Worm (Caenorhabditis elegans) whole organism, young adult: ENCODE results near the gene F43G6.16.

Experiments used
- B0035.1 ChIP-seq: sonication (generic microtip); optimal IDR thresholded peaks from 2 replicates; lab custom pipeline; 2016; ENCODE audit warnings: missing genetic modification characterization, mild to moderate bottlenecking, missing compliant biosample characterization, missing genotype, missing genetic modification reagents
- B0261.1 ChIP-seq: sonication (generic microtip); optimal IDR thresholded peaks from 2 replicates; lab custom pipeline; 2016; ENCODE audit warnings: mild to moderate bottlenecking, missing genetic modification characterization, moderate library complexity, missing compliant biosample characterization
- F22D6.2 ChIP-seq: sonication (generic microtip); optimal IDR thresholded peaks from 2 replicates; lab custom pipeline; 2016; ENCODE audit warnings: mild to moderate bottlenecking, missing genetic modification characterization, missing compliant biosample characterization
- F23B12.7 ChIP-seq: sonication (generic microtip); optimal IDR thresholded peaks from 2 replicates; lab custom pipeline; 2017; ENCODE audit warnings: missing genetic modification characterization, mild to moderate bottlenecking, missing compliant biosample characterization, antibody characterized with exemption, moderate library complexity; ENCODE audit not compliant: insufficient read depth
- Y56A3A.18 ChIP-seq: fragments of 200-800 bp; sonication (Bioruptor generic); IDR thresholded peaks from 2 replicates; pipeline ENCODE4 v1.3.6; 2022; ENCODE audit warnings: missing genetic modification reagents, missing genetic modification characterization, missing compliant biosample characterization
- Y79H2A.3 ChIP-seq: fragments of 200-800 bp; sonication (Bioruptor generic); conservative IDR thresholded peaks from 2 replicates; pipeline ENCODE4 v1.3.6; 2022; ENCODE audit warnings: missing genetic modification reagents, missing genetic modification characterization, missing compliant biosample characterization
- Y95B8A.8 ChIP-seq: fragments of 200-800 bp; sonication (Bioruptor generic); IDR thresholded peaks from 2 replicates; pipeline ENCODE4 v1.3.6; 2022; ENCODE audit warnings: missing genetic modification reagents, missing genetic modification characterization, missing compliant biosample characterization
- ama-1 ChIP-seq, 3 experiments: fragments of 150-350 bp in 1 of 3; sonication (generic microtip) in 2 of 3; optimal IDR thresholded peaks; 2 replicates each; lab custom pipeline; 2014 to 2018; ENCODE audit warnings: missing biosample characterization in 2 of 3, missing genetic modification characterization in 2 of 3, missing genetic modification reagents in 2 of 3
- aptf-2 ChIP-seq: fragments of 200-800 bp; sonication (Bioruptor generic); conservative IDR thresholded peaks from 2 replicates; pipeline ENCODE4 v1.3.6; 2022; ENCODE audit warnings: missing genetic modification reagents, missing genetic modification characterization, missing compliant biosample characterization
- bed-1 ChIP-seq: fragments of 200-800 bp; sonication (Bioruptor generic); IDR thresholded peaks from 2 replicates; pipeline ENCODE4 v1.3.6; 2022; ENCODE audit warnings: missing genetic modification reagents, missing genetic modification characterization, missing compliant biosample characterization
- cebp-1 ChIP-seq, 2 experiments: fragments of 200-800 bp in 1 of 2; sonication (Bioruptor generic) in 1 of 2; sonication (generic microtip) in 1 of 2; IDR thresholded peaks in 1 of 2; optimal IDR thresholded peaks in 1 of 2; 2 replicates each; pipeline versions ENCODE4 v1.3.6 to Lab custom; 2017 to 2022; ENCODE audit warnings: missing compliant biosample characterization in 2 of 2, missing genetic modification characterization in 2 of 2, mild to moderate bottlenecking in 1 of 2, missing genetic modification reagents in 1 of 2, moderate library complexity in 1 of 2
- cebp-2 ChIP-seq: fragments of 200-800 bp; sonication (Bioruptor generic); IDR thresholded peaks from 2 replicates; pipeline ENCODE4 v1.3.6; 2022; ENCODE audit warnings: missing genetic modification characterization, missing compliant biosample characterization
- ceh-40 ChIP-seq: fragments of 200-800 bp; sonication (Bioruptor generic); IDR thresholded peaks from 2 replicates; pipeline ENCODE4 v1.3.6; 2022; ENCODE audit warnings: missing genetic modification characterization, missing compliant biosample characterization
- dox-1 ChIP-seq: fragments of 200-800 bp; sonication (Bioruptor generic); IDR thresholded peaks from 2 replicates; pipeline ENCODE4 v1.3.6; 2022; ENCODE audit warnings: missing genetic modification reagents, missing genetic modification characterization, missing compliant biosample characterization
- egl-18 ChIP-seq: fragments of 200-800 bp; sonication (Bioruptor generic); IDR thresholded peaks from 2 replicates; pipeline ENCODE4 v1.3.6; 2022; ENCODE audit warnings: missing genetic modification reagents, missing genetic modification characterization, missing compliant biosample characterization
- egl-44 ChIP-seq: fragments of 200-800 bp; sonication (Bioruptor generic); IDR thresholded peaks from 2 replicates; pipeline ENCODE4 v1.3.6; 2022; ENCODE audit warnings: missing genetic modification reagents, missing genetic modification characterization, missing compliant biosample characterization
- fkh-3 ChIP-seq: sonication (generic microtip); optimal IDR thresholded peaks from 2 replicates; lab custom pipeline; 2016; ENCODE audit warnings: mild to moderate bottlenecking, missing genetic modification characterization, missing compliant biosample characterization
- gei-17 ChIP-seq: fragments of 200-800 bp; sonication (Bioruptor generic); optimal IDR thresholded peaks from 2 replicates; lab custom pipeline; 2018; ENCODE audit warnings: mild to moderate bottlenecking, missing genetic modification characterization, missing compliant biosample characterization
- hlh-26 ChIP-seq: fragments of 200-800 bp; sonication (Bioruptor generic); conservative IDR thresholded peaks from 2 replicates; pipeline ENCODE4 v1.3.6; 2022; ENCODE audit warnings: missing genetic modification reagents, missing genetic modification characterization, missing compliant biosample characterization
- hsf-1 ChIP-seq: fragments of 200-800 bp; sonication (Bioruptor generic); IDR thresholded peaks from 2 replicates; pipeline ENCODE4 v1.3.6; 2022; ENCODE audit warnings: missing genetic modification reagents, missing genetic modification characterization, missing compliant biosample characterization
- lin-35 ChIP-seq, 3 experiments: fragments of 150-350 bp in 2 of 3; sonication (generic microtip) in 1 of 3; optimal IDR thresholded peaks; 2 replicates each; lab custom pipeline; 2014 to 2018; ENCODE audit warnings: missing biosample characterization in 3 of 3, missing genetic modification characterization in 3 of 3, missing genetic modification reagents in 3 of 3
- lin-40 ChIP-seq: sonication (generic microtip); optimal IDR thresholded peaks from 2 replicates; lab custom pipeline; 2016; ENCODE audit warnings: missing genetic modification characterization, mild to moderate bottlenecking, missing compliant biosample characterization, missing genotype, missing genetic modification reagents
- lir-1 ChIP-seq: fragments of 200-800 bp; sonication (Bioruptor generic); conservative IDR thresholded peaks from 2 replicates; pipeline ENCODE4 v1.3.6; 2022; ENCODE audit warnings: missing genetic modification reagents, missing genetic modification characterization, missing compliant biosample characterization
- lsl-1 ChIP-seq: fragments of 200-800 bp; sonication (Bioruptor generic); optimal IDR thresholded peaks from 2 replicates; lab custom pipeline; 2018; ENCODE audit warnings: mild to moderate bottlenecking, missing genetic modification characterization, moderate library complexity, missing compliant biosample characterization
- madf-6 ChIP-seq: fragments of 200-800 bp; sonication (Bioruptor generic); IDR thresholded peaks from 2 replicates; pipeline ENCODE4 v1.3.6; 2022; ENCODE audit warnings: missing genetic modification reagents, missing genetic modification characterization, missing compliant biosample characterization
- mes-4 ChIP-seq: sonication (generic microtip); optimal IDR thresholded peaks from 2 replicates; lab custom pipeline; 2016; ENCODE audit warnings: missing genotype, missing genetic modification characterization, missing compliant biosample characterization
- nfyb-1 ChIP-seq: fragments of 200-800 bp; sonication (Bioruptor generic); IDR thresholded peaks from 2 replicates; pipeline ENCODE4 v1.3.6; 2022; ENCODE audit warnings: missing genetic modification reagents, missing genetic modification characterization, missing compliant biosample characterization
- nhr-80 ChIP-seq: sonication (generic microtip); optimal IDR thresholded peaks from 2 replicates; lab custom pipeline; 2016; ENCODE audit warnings: missing genetic modification characterization, missing compliant biosample characterization
- pha-4 ChIP-seq: fragments of 150-350 bp; sonication (generic microtip); optimal IDR thresholded peaks from 2 replicates; lab custom pipeline; 2014; ENCODE audit warnings: missing biosample characterization, missing genetic modification reagents, missing genetic modification characterization
- rec-8 ChIP-seq, 2 experiments: sonication (generic microtip); optimal IDR thresholded peaks; 2 replicates each; lab custom pipeline; 2016; ENCODE audit warnings: mild to moderate bottlenecking in 2 of 2, missing genetic modification characterization in 2 of 2, missing genetic modification reagents in 2 of 2, missing genotype in 2 of 2, missing biosample characterization in 1 of 2, missing compliant biosample characterization in 1 of 2, moderate library complexity in 1 of 2
- repo-1 ChIP-seq: sonication (generic microtip); optimal IDR thresholded peaks from 2 replicates; lab custom pipeline; 2017; ENCODE audit warnings: mild to moderate bottlenecking, missing genetic modification characterization, missing compliant biosample characterization
- snpc-4 ChIP-seq, 5 experiments: fragments of 150-350 bp in 1 of 5; sonication (generic microtip) in 4 of 5; optimal IDR thresholded peaks; 2 replicates each; lab custom pipeline; 2014 to 2018; ENCODE audit warnings: missing genetic modification characterization in 5 of 5, missing biosample characterization in 3 of 5, antibody characterized with exemption in 2 of 5, mild to moderate bottlenecking in 2 of 5, missing compliant biosample characterization in 2 of 5, missing genotype in 2 of 5, moderate library complexity in 2 of 5, missing genetic modification reagents in 1 of 5
- tlf-1 ChIP-seq: fragments of 200-800 bp; sonication (Bioruptor generic); optimal IDR thresholded peaks from 2 replicates; lab custom pipeline; 2018; ENCODE audit warnings: mild to moderate bottlenecking, missing genetic modification characterization, missing compliant biosample characterization
- ztf-18 ChIP-seq: sonication (generic microtip); optimal IDR thresholded peaks from 2 replicates; lab custom pipeline; 2016; ENCODE audit warnings: missing genotype, mild to moderate bottlenecking, missing genetic modification characterization, missing compliant biosample characterization
- ztf-26 ChIP-seq: sonication (generic microtip); optimal IDR thresholded peaks from 2 replicates; lab custom pipeline; 2017; ENCODE audit warnings: missing genetic modification characterization, missing compliant biosample characterization
- ztf-3 ChIP-seq: fragments of 200-800 bp; sonication (Bioruptor generic); optimal IDR thresholded peaks from 2 replicates; lab custom pipeline; 2018; ENCODE audit warnings: mild to moderate bottlenecking, missing genetic modification characterization, missing compliant biosample characterization

F43G6.16 gene

ce11 chrII:11806256-11806655, 23.8 kb upstream of the F43G6.16 start, which contains the start of gene jmjd-1.1:
jmjd-1.1 (plus strand) TSS chrII:11806556.
- TF ChIP-seq ztf-26, result no peak
- TF ChIP-seq, all 124 proteins: peak for 0

- TF ChIP-seq lin-35 (GFP tag; optimal IDR thresholded peaks at IDR 0.05; lab: Kevin White, UChicago) (no peak), cebp-2 (GFP tag; lab: Robert Waterston, UW) (no peak), ceh-40 (no peak), F22D6.2 (tag; lab: Kevin White, UChicago) (no peak), lir-1 (GFP tag; lab: Robert Waterston, UW) (no peak), B0035.1 (tag; lab: Kevin White, UChicago) (no peak), pha-4 (tag; lab: Kevin White, UChicago) (no peak), egl-44 (GFP tag; lab: Robert Waterston, UW) (no peak), ama-1 (optimal IDR thresholded peaks at IDR 0.05; lab: Kevin White, UChicago) (no peak), ama-1 (GFP tag; optimal IDR thresholded peaks at IDR 0.05; lab: Kevin White, UChicago) (no peak), gei-17 (no peak), egl-18 (GFP tag; lab: Robert Waterston, UW) (no peak), hlh-26 (no peak), nfyb-1 (GFP tag; lab: Robert Waterston, UW) (no peak), rec-8 (tag; optimal IDR thresholded peaks at IDR 0.05; lab: Kevin White, UChicago) (no peak)
Measured at ce11 chrII:11802451-11802850, 20.0 kb upstream of the F43G6.16 start, which contains the start of gene F43G6.17. F43G6.17 (plus strand) TSS chrII:11802751.

ce11 chrII:11798737-11799136, 16.3 kb upstream of the F43G6.16 start, which contains the start of gene hda-5:
hda-5 (plus strand) TSS chrII:11799037.
- no peak for TF ChIP-seq lsl-1 (GFP tag; lab: Kevin White, UChicago)
- no peak for TF ChIP-seq B0261.1 (tag; lab: Kevin White, UChicago)

ce11 chrII:11797194-11797593, 14.8 kb upstream of the F43G6.16 start:
- TF ChIP-seq nhr-80 (tag; lab: Kevin White, UChicago), result peak; percentile 42
- TF ChIP-seq hsf-1 (GFP tag; lab: Robert Waterston, UW), result no peak

ce11 chrII:11794392-11794791, 12.0 kb upstream of the F43G6.16 start:
- no peak for TF ChIP-seq madf-6 (GFP tag; lab: Robert Waterston, UW)
- TF ChIP-seq F23B12.7 (tag; lab: Kevin White, UChicago), result no peak

ce11 chrII:11790458-11790857, 8.0 kb upstream of the F43G6.16 start, which contains the start of gene F43G6.4:
F43G6.4 (plus strand) TSS chrII:11790758.
- TF ChIP-seq mes-4 (tag; lab: Kevin White, UChicago) (no peak), hlh-26 (no peak), Y56A3A.18 (GFP tag; lab: Robert Waterston, UW) (no peak), pha-4 (tag; lab: Kevin White, UChicago) (no peak), dox-1 (GFP tag; lab: Robert Waterston, UW) (no peak), lsl-1 (GFP tag; lab: Kevin White, UChicago) (no peak)

ce11 chrII:11788025-11788424, 5.6 kb upstream of the F43G6.16 start:
- TF ChIP-seq aptf-2 (GFP tag; lab: Robert Waterston, UW) (no peak), madf-6 (GFP tag; lab: Robert Waterston, UW) (no peak), Y95B8A.8 (no peak), bed-1 (GFP tag; lab: Robert Waterston, UW) (no peak), ztf-3 (GFP tag; lab: Kevin White, UChicago) (no peak), Y56A3A.18 (GFP tag; lab: Robert Waterston, UW) (no peak), lin-40 (tag; lab: Kevin White, UChicago) (no peak), ztf-18 (no peak), tlf-1 (GFP tag; lab: Kevin White, UChicago) (no peak), Y79H2A.3 (GFP tag; lab: Robert Waterston, UW) (no peak), repo-1 (no peak), cebp-1 (GFP tag; IDR thresholded peaks at IDR 0.05; lab: Robert Waterston, UW) (no peak), cebp-1 (tag; optimal IDR thresholded peaks at IDR 0.05; lab: Kevin White, UChicago) (no peak), fkh-3 (tag; lab: Kevin White, UChicago) (no peak), snpc-4 (GFP tag; optimal IDR thresholded peaks at IDR 0.05; lab: Kevin White, UChicago) (no peak), snpc-4 (tag; optimal IDR thresholded peaks at IDR 0.05; lab: Kevin White, UChicago) (no peak), lir-1 (GFP tag; lab: Robert Waterston, UW) (no peak)
